Worm (Caenorhabditis elegans) whole organism, mixed stage, embryonic: ENCODE data around the gene ccf-1.

Experiments
- M03D4.4 ChIP-seq: sonication (generic microtip); optimal IDR thresholded peaks from 2 replicates; lab custom pipeline; 2017; ENCODE audit warnings: mild to moderate bottlenecking, missing genetic modification characterization, missing compliant biosample characterization
- bed-3 ChIP-seq: fragments of 200-800 bp; sonication (Bioruptor generic); optimal IDR thresholded peaks from 3 replicates; lab custom pipeline; 2018; ENCODE audit warnings: mild to moderate bottlenecking, missing genetic modification characterization, moderate library complexity, missing compliant biosample characterization
- blmp-1 ChIP-seq: fragments of 150-350 bp; optimal IDR thresholded peaks from 2 replicates; lab custom pipeline; 2014; ENCODE audit warnings: missing biosample characterization, missing genetic modification characterization
- ceh-39 ChIP-seq: fragments of 150-350 bp; optimal IDR thresholded peaks from 2 replicates; lab custom pipeline; 2014; ENCODE audit warnings: missing biosample characterization, missing genetic modification characterization
- ceh-43 ChIP-seq: fragments of 200-800 bp; sonication (Bioruptor generic); optimal IDR thresholded peaks from 2 replicates; lab custom pipeline; 2018; ENCODE audit warnings: mild to moderate bottlenecking, missing genetic modification characterization, moderate library complexity, missing compliant biosample characterization
- ceh-83 ChIP-seq: fragments of 200-800 bp; sonication (Bioruptor generic); optimal IDR thresholded peaks from 2 replicates; lab custom pipeline; 2018; ENCODE audit warnings: mild to moderate bottlenecking, missing genetic modification characterization, missing compliant biosample characterization
- ces-1 ChIP-seq: fragments of 150-350 bp; optimal IDR thresholded peaks from 2 replicates; lab custom pipeline; 2014; ENCODE audit warnings: missing biosample characterization, missing genetic modification reagents, missing genetic modification characterization
- cnd-1 ChIP-seq: fragments of 200-800 bp; sonication (Bioruptor generic); optimal IDR thresholded peaks from 2 replicates; lab custom pipeline; 2018; ENCODE audit warnings: mild to moderate bottlenecking, missing genetic modification characterization, missing compliant biosample characterization
- drap-1 ChIP-seq: fragments of 200-800 bp; sonication (Bioruptor generic); optimal IDR thresholded peaks from 3 replicates; lab custom pipeline; 2018; ENCODE audit warnings: mild to moderate bottlenecking, missing genetic modification characterization, missing compliant biosample characterization
- elt-1 ChIP-seq: sonication (generic microtip); optimal IDR thresholded peaks from 2 replicates; lab custom pipeline; 2017; ENCODE audit warnings: missing genetic modification characterization, mild to moderate bottlenecking, missing compliant biosample characterization, antibody characterized with exemption, moderate library complexity, borderline replicate concordance; ENCODE audit not compliant: insufficient read depth
- elt-3 ChIP-seq: fragments of 150-350 bp; optimal IDR thresholded peaks from 2 replicates; lab custom pipeline; 2014; ENCODE audit warnings: missing biosample characterization, missing genetic modification characterization
- flh-1 ChIP-seq: fragments of 200-800 bp; sonication (Bioruptor generic); optimal IDR thresholded peaks from 2 replicates; lab custom pipeline; 2018; ENCODE audit warnings: mild to moderate bottlenecking, missing genetic modification characterization, moderate library complexity, missing compliant biosample characterization
- ham-2 ChIP-seq: fragments of 200-800 bp; sonication (Bioruptor generic); optimal IDR thresholded peaks from 2 replicates; lab custom pipeline; 2018; ENCODE audit warnings: mild to moderate bottlenecking, missing genetic modification characterization, missing compliant biosample characterization
- hlh-1 ChIP-seq: fragments of 150-350 bp; optimal IDR thresholded peaks from 2 replicates; lab custom pipeline; 2014; ENCODE audit warnings: missing biosample characterization, missing genetic modification reagents, missing genetic modification characterization
- lin-13 ChIP-seq: fragments of 150-350 bp; optimal IDR thresholded peaks from 2 replicates; lab custom pipeline; 2014; ENCODE audit warnings: missing biosample characterization, missing genetic modification characterization
- lin-32 ChIP-seq: fragments of 200-800 bp; sonication (Bioruptor generic); optimal IDR thresholded peaks from 2 replicates; lab custom pipeline; 2018; ENCODE audit warnings: mild to moderate bottlenecking, missing genetic modification characterization, missing compliant biosample characterization
- lsy-2 ChIP-seq: fragments of 150-350 bp; optimal IDR thresholded peaks from 2 replicates; lab custom pipeline; 2014; ENCODE audit warnings: missing biosample characterization, missing genetic modification characterization
- mab-5 ChIP-seq: fragments of 150-350 bp; optimal IDR thresholded peaks from 2 replicates; lab custom pipeline; 2014; ENCODE audit warnings: missing biosample characterization, missing genetic modification characterization
- mep-1 ChIP-seq: fragments of 150-350 bp; optimal IDR thresholded peaks from 2 replicates; lab custom pipeline; 2017; ENCODE audit warnings: missing biosample characterization, missing genetic modification reagents, missing genetic modification characterization, inconsistent platforms
- mls-2 ChIP-seq: sonication (generic microtip); optimal IDR thresholded peaks from 2 replicates; lab custom pipeline; 2016; ENCODE audit warnings: mild to moderate bottlenecking, missing genetic modification characterization, moderate library complexity, missing compliant biosample characterization
- nhr-12 ChIP-seq: fragments of 150-350 bp; optimal IDR thresholded peaks from 2 replicates; lab custom pipeline; 2014; ENCODE audit warnings: missing biosample characterization, missing genetic modification characterization
- nhr-2 ChIP-seq: fragments of 150-350 bp; optimal IDR thresholded peaks from 2 replicates; lab custom pipeline; 2014; ENCODE audit warnings: missing biosample characterization, missing genetic modification characterization
- nhr-237 ChIP-seq: fragments of 150-350 bp; optimal IDR thresholded peaks from 2 replicates; lab custom pipeline; 2014; ENCODE audit warnings: missing biosample characterization, missing genetic modification characterization
- nhr-28 ChIP-seq: fragments of 150-350 bp; optimal IDR thresholded peaks from 2 replicates; lab custom pipeline; 2014; ENCODE audit warnings: missing biosample characterization, missing genetic modification characterization
- nhr-76 ChIP-seq: sonication (generic microtip); optimal IDR thresholded peaks from 2 replicates; lab custom pipeline; 2017; ENCODE audit warnings: missing biosample characterization, missing genetic modification characterization
- pha-4 ChIP-seq: fragments of 150-350 bp; optimal IDR thresholded peaks from 2 replicates; lab custom pipeline; 2018; ENCODE audit warnings: missing biosample characterization, missing genetic modification reagents, missing genetic modification characterization
- sem-2 ChIP-seq: fragments of 200-800 bp; sonication (Bioruptor generic); optimal IDR thresholded peaks from 2 replicates; lab custom pipeline; 2018; ENCODE audit warnings: mild to moderate bottlenecking, missing genetic modification characterization, missing compliant biosample characterization
- snpc-4 ChIP-seq: fragments of 150-350 bp; optimal IDR thresholded peaks from 2 replicates; lab custom pipeline; 2014; ENCODE audit warnings: missing biosample characterization, missing genetic modification characterization
- sptf-1 ChIP-seq: sonication (generic microtip); optimal IDR thresholded peaks from 2 replicates; lab custom pipeline; 2017; ENCODE audit warnings: mild to moderate bottlenecking, missing genetic modification characterization, moderate library complexity, missing compliant biosample characterization
- tbx-8 ChIP-seq: fragments of 200-800 bp; sonication (Bioruptor generic); optimal IDR thresholded peaks from 2 replicates; lab custom pipeline; 2018; ENCODE audit warnings: mild to moderate bottlenecking, missing genetic modification characterization, moderate library complexity, missing compliant biosample characterization
- unc-120 ChIP-seq: sonication (generic microtip); optimal IDR thresholded peaks from 2 replicates; lab custom pipeline; 2017; ENCODE audit warnings: missing genetic modification characterization, missing compliant biosample characterization; ENCODE audit not compliant: poor library complexity, severe bottlenecking
- unc-39 ChIP-seq: fragments of 150-350 bp; optimal IDR thresholded peaks from 2 replicates; lab custom pipeline; 2014; ENCODE audit warnings: missing biosample characterization, missing genetic modification characterization
- unc-62 ChIP-seq: fragments of 150-350 bp; optimal IDR thresholded peaks from 2 replicates; lab custom pipeline; 2014; ENCODE audit warnings: missing biosample characterization, missing genetic modification reagents, missing genetic modification characterization
- zip-8 ChIP-seq: fragments of 150-350 bp; optimal IDR thresholded peaks from 2 replicates; lab custom pipeline; 2014; ENCODE audit warnings: missing biosample characterization, missing genetic modification characterization
- ztf-11 ChIP-seq: fragments of 150-350 bp; optimal IDR thresholded peaks from 2 replicates; lab custom pipeline; 2014; ENCODE audit warnings: missing biosample characterization, missing genetic modification characterization

Gene ccf-1

ce11 chrIII:11871617-11872016 lies 48.4 kb downstream of the ccf-1 start:
- TF ChIP-seq bed-3 (no peak), ceh-39 (tag; lab: Kevin White, UChicago) (no peak), mls-2 (tag; lab: Kevin White, UChicago) (no peak), lin-13 (tag; lab: Kevin White, UChicago) (no peak), lsy-2 (tag; lab: Kevin White, UChicago) (no peak), nhr-76 (tag; lab: Kevin White, UChicago) (no peak), snpc-4 (tag; lab: Kevin White, UChicago) (no peak), nhr-237 (no peak), mep-1 (no peak), elt-1 (tag; lab: Kevin White, UChicago) (no peak), hlh-1 (tag; lab: Kevin White, UChicago) (no peak), unc-62 (GFP tag; lab: Kevin White, UChicago) (no peak)

- TF ChIP-seq tbx-8 (no peak), nhr-237 (peak; percentile 75), cnd-1 (tag; lab: Kevin White, UChicago) (peak; percentile 42), zip-8 (tag; lab: Kevin White, UChicago) (no peak), blmp-1 (tag; lab: Kevin White, UChicago) (no peak), nhr-28 (tag; lab: Kevin White, UChicago) (no peak), ceh-83 (GFP tag; lab: Kevin White, UChicago) (no peak), sptf-1 (tag; lab: Kevin White, UChicago) (peak; percentile 68), nhr-2 (peak; percentile 3), snpc-4 (tag; lab: Kevin White, UChicago) (no peak), unc-39 (tag; lab: Kevin White, UChicago) (no peak), mep-1 (peak; percentile 28), pha-4 (tag; lab: Kevin White, UChicago) (peak; percentile 82), ham-2 (GFP tag; lab: Kevin White, UChicago) (no peak), unc-120 (tag; lab: Kevin White, UChicago) (peak; percentile 88), ztf-11 (tag; lab: Kevin White, UChicago) (no peak), mls-2 (tag; lab: Kevin White, UChicago) (peak; percentile 33), mab-5 (tag; lab: Kevin White, UChicago) (no peak), elt-3 (tag; lab: Kevin White, UChicago) (no peak), ces-1 (GFP tag; lab: Kevin White, UChicago) (peak; percentile 93), hlh-1 (tag; lab: Kevin White, UChicago) (no peak), nhr-76 (tag; lab: Kevin White, UChicago) (no peak), flh-1 (GFP tag; lab: Kevin White, UChicago) (no peak), bed-3 (no peak), unc-62 (GFP tag; lab: Kevin White, UChicago) (peak; percentile 34), ceh-39 (tag; lab: Kevin White, UChicago) (no peak), elt-1 (tag; lab: Kevin White, UChicago) (no peak), lsy-2 (tag; lab: Kevin White, UChicago) (peak; percentile 72), lin-32 (GFP tag; lab: Kevin White, UChicago) (no peak), sem-2 (GFP tag; lab: Kevin White, UChicago) (no peak), ceh-43 (GFP tag; lab: Kevin White, UChicago) (no peak), nhr-12 (tag; lab: Kevin White, UChicago) (no peak), M03D4.4 (tag; lab: Kevin White, UChicago) (no peak), lin-13 (tag; lab: Kevin White, UChicago) (peak; percentile 65), drap-1 (peak; percentile 32)
These were observed 50.0 kb downstream of the ccf-1 start for ce11 chrIII:11870009-11870408.

ce11 chrIII:11869231-11869912 lies 50.7 kb downstream of the ccf-1 start, which contains the start of gene taf-12:
Gene taf-12, minus strand, starts transcription at chrIII:11869281.
- TF ChIP-seq ham-2 (GFP tag; lab: Kevin White, UChicago) (no peak), lsy-2 (tag; lab: Kevin White, UChicago) (no peak), tbx-8 (no peak), nhr-2 (no peak), ceh-39 (tag; lab: Kevin White, UChicago) (no peak), elt-1 (tag; lab: Kevin White, UChicago) (no peak), sptf-1 (tag; lab: Kevin White, UChicago) (no peak), lin-13 (tag; lab: Kevin White, UChicago) (no peak), flh-1 (GFP tag; lab: Kevin White, UChicago) (no peak), hlh-1 (tag; lab: Kevin White, UChicago) (no peak), elt-3 (tag; lab: Kevin White, UChicago) (no peak), blmp-1 (tag; lab: Kevin White, UChicago) (no peak), nhr-237 (no peak), nhr-76 (tag; lab: Kevin White, UChicago) (no peak), nhr-28 (tag; lab: Kevin White, UChicago) (no peak), ces-1 (GFP tag; lab: Kevin White, UChicago) (no peak)
